Worm (Caenorhabditis elegans): ENCODE results near the gene dpf-6.
A peak's percentile ranks its signal among the peaks of the same experiment; 100 is the strongest.

Gene dpf-6

ce11 chrIII:8043784-8044183, 5.7 kb downstream of the dpf-6 start (continued):
- peak; percentile 99 for TF ChIP-seq F23B12.7 (tag; optimal IDR thresholded peaks at IDR 0.05; ENCODE audit: insufficient read depth)
- TF ChIP-seq ama-1 (optimal IDR thresholded peaks at IDR 0.05): no peak
- no peak for TF ChIP-seq ama-1 (GFP tag; optimal IDR thresholded peaks at IDR 0.05)
- TF ChIP-seq B0336.3 (GFP tag; IDR thresholded peaks at IDR 0.05): peak; percentile 90; the same call in 1 of the 2 replicates
- TF ChIP-seq sptf-2 (GFP tag; optimal IDR thresholded peaks at IDR 0.05): peak; percentile 96
- peak; percentile 2 for TF ChIP-seq repo-1 (tag; optimal IDR thresholded peaks at IDR 0.05)
- peak; percentile 95 for TF ChIP-seq pha-4 (tag; optimal IDR thresholded peaks at IDR 0.05)
- TF ChIP-seq cebp-1 (GFP tag; IDR thresholded peaks at IDR 0.05): peak; percentile 96
- TF ChIP-seq cebp-1 (tag; optimal IDR thresholded peaks at IDR 0.05): peak; percentile 96
- peak; percentile 97 for TF ChIP-seq somi-1 (GFP tag; optimal IDR thresholded peaks at IDR 0.05)
- peak; percentile 97 for TF ChIP-seq F49E8.2 (tag; optimal IDR thresholded peaks at IDR 0.05; ENCODE audit: insufficient read depth)
- TF ChIP-seq tbp1 (GFP tag; optimal IDR thresholded peaks at IDR 0.05): peak; percentile 80
- TF ChIP-seq akir-1 (GFP tag; optimal IDR thresholded peaks at IDR 0.05): peak; percentile 95
- peak; percentile 96 for TF ChIP-seq madf-3 (GFP tag; IDR thresholded peaks at IDR 0.05)
- TF ChIP-seq chd-7 (tag; optimal IDR thresholded peaks at IDR 0.05): peak; percentile 95
- TF ChIP-seq lin-35 (GFP tag; optimal IDR thresholded peaks at IDR 0.05): peak in 2 of 3 experiments; percentile 69 to 97
- peak; percentile 95; the same call in 1 of the 2 replicates for TF ChIP-seq K11D2.4 (GFP tag; IDR thresholded peaks at IDR 0.05)
- peak; percentile 88; the same call in 1 of the 2 replicates for TF ChIP-seq F37B4.10 (GFP tag; IDR thresholded peaks at IDR 0.05)
- peak; percentile 78 for TF ChIP-seq snpc-1.1 (tag; optimal IDR thresholded peaks at IDR 0.05; ENCODE audit: insufficient read depth)
- peak; percentile 96 for TF ChIP-seq C17E4.6 (GFP tag; IDR thresholded peaks at IDR 0.05)
- peak; percentile 99 for TF ChIP-seq dox-1 (GFP tag; IDR thresholded peaks at IDR 0.05)
- TF ChIP-seq hlh-12 (tag; optimal IDR thresholded peaks at IDR 0.05): peak; percentile 24
- TF ChIP-seq hmg-20 (GFP tag; IDR thresholded peaks at IDR 0.05): peak; percentile 81
- peak; percentile 69; the same call in 1 of the 2 replicates for TF ChIP-seq egl-18 (GFP tag; IDR thresholded peaks at IDR 0.05)
- TF ChIP-seq athp-1 (tag; optimal IDR thresholded peaks at IDR 0.05): peak; percentile 98
- TF ChIP-seq B0261.1 (tag; optimal IDR thresholded peaks at IDR 0.05): peak; percentile 51
- no peak for TF ChIP-seq cebp-2 (GFP tag; IDR thresholded peaks at IDR 0.05)
- TF ChIP-seq nhr-90 (tag; optimal IDR thresholded peaks at IDR 0.05): peak; percentile 96
- TF ChIP-seq pbrm-1 (GFP tag; IDR thresholded peaks at IDR 0.05): peak; percentile 98
- TF ChIP-seq nhr-27 (tag; optimal IDR thresholded peaks at IDR 0.05): no peak
- TF ChIP-seq lin-26 (GFP tag; IDR thresholded peaks at IDR 0.05): peak; percentile 97
- TF ChIP-seq C06A6.2 (GFP tag; conservative IDR thresholded peaks at IDR 0.05): peak; percentile 67; the same call in 1 of the 2 replicates
- TF ChIP-seq T07F8.4 (tag; optimal IDR thresholded peaks at IDR 0.05): peak; percentile 96
- TF ChIP-seq lin-54 (GFP tag; optimal IDR thresholded peaks at IDR 0.05): peak; percentile 96

ce11 chrIII:8044187-8044586, 6.1 kb downstream of the dpf-6 start, which contains the start of gene K12H4.5:
TSS of gene K12H4.5 (plus strand) at chrIII:8044487.
- TF ChIP-seq egl-44 (GFP tag; IDR thresholded peaks at IDR 0.05) (no peak), tbp1 (GFP tag; optimal IDR thresholded peaks at IDR 0.05) (no peak), F10E7.11 (tag; optimal IDR thresholded peaks at IDR 0.05) (no peak), F39B2.1 (GFP tag; IDR thresholded peaks at IDR 0.05) (no peak), F37B4.10 (GFP tag; IDR thresholded peaks at IDR 0.05) (no peak), K12H6.12 (tag; optimal IDR thresholded peaks at IDR 0.05) (no peak), F23B12.7 (tag; optimal IDR thresholded peaks at IDR 0.05; ENCODE audit: insufficient read depth) (no peak), let-526 (GFP tag; IDR thresholded peaks at IDR 0.05) (no peak), unc-130 (GFP tag; optimal IDR thresholded peaks at IDR 0.05) (no peak), cebp-2 (GFP tag; IDR thresholded peaks at IDR 0.05) (no peak), F57C9.4 (tag; optimal IDR thresholded peaks at IDR 0.05) (no peak)
